Fruit fly (Drosophila melanogaster): ENCODE results near the gene CG10949.

- no peak for TF ChIP-seq psq (optimal IDR thresholded peaks at IDR 0.05)
- TF ChIP-seq pan (optimal IDR thresholded peaks at IDR 0.05), result no peak
- no peak for TF ChIP-seq EcR (GFP tag; optimal IDR thresholded peaks at IDR 0.05)
- no peak for TF ChIP-seq Dll (optimal IDR thresholded peaks at IDR 0.05)
Observed at dm6 chr2L:20429458-20429857, 12.7 kb upstream of the CG10949 start.

Data from whole organism.